Fruit fly (Drosophila melanogaster) whole organism, embryonic: ENCODE measurements around the gene CG43295.

ENCODE experiments used
- Abd-B ChIP-seq: fragments of 200-800 bp; sonication (Bioruptor generic); optimal IDR thresholded peaks from 2 replicates; lab custom pipeline; 2018; ENCODE audit warnings: missing biosample characterization, mild to moderate bottlenecking, missing genetic modification characterization, moderate library complexity
- Atf-2 ChIP-seq: fragments of 200-800 bp; sonication (Bioruptor generic); optimal IDR thresholded peaks from 2 replicates; lab custom pipeline; 2016; ENCODE audit warnings: missing biosample characterization, missing genetic modification characterization
- CG11085 ChIP-seq: fragments of 200-800 bp; sonication (Bioruptor generic); IDR thresholded peaks from 2 replicates; pipeline ENCODE4 v1.3.6; 2022; ENCODE audit warnings: missing biosample characterization, missing genetic modification characterization
- CG13123 ChIP-seq: fragments of 200-800 bp; sonication (Bioruptor generic); optimal IDR thresholded peaks from 2 replicates; lab custom pipeline; 2016; ENCODE audit warnings: missing biosample characterization, missing genetic modification characterization
- CG14710 ChIP-seq: fragments of 200-800 bp; sonication (Bioruptor generic); optimal IDR thresholded peaks from 3 replicates; lab custom pipeline; 2019; ENCODE audit warnings: missing biosample characterization, mild to moderate bottlenecking, missing genetic modification characterization, moderate library complexity
- CG15269 ChIP-seq: fragments of 200-800 bp; sonication (Bioruptor generic); optimal IDR thresholded peaks from 2 replicates; lab custom pipeline; 2018; ENCODE audit warnings: missing biosample characterization, mild to moderate bottlenecking, missing genetic modification characterization, moderate library complexity
- CG15696 ChIP-seq: fragments of 200-800 bp; sonication (Bioruptor generic); optimal IDR thresholded peaks from 2 replicates; lab custom pipeline; 2019; ENCODE audit warnings: missing biosample characterization, mild to moderate bottlenecking, missing genetic modification characterization, moderate library complexity
- CG2202 ChIP-seq: fragments of 200-800 bp; sonication (Bioruptor generic); optimal IDR thresholded peaks from 2 replicates; lab custom pipeline; 2018; ENCODE audit warnings: missing biosample characterization, mild to moderate bottlenecking, missing genetic modification characterization
- CG30403 ChIP-seq: fragments of 200-800 bp; sonication (Bioruptor generic); optimal IDR thresholded peaks from 3 replicates; lab custom pipeline; 2016; ENCODE audit warnings: missing biosample characterization, missing genetic modification characterization
- CG6689 ChIP-seq: fragments of 200-800 bp; sonication (Bioruptor generic); IDR thresholded peaks from 2 replicates; pipeline ENCODE4 v1.3.6; 2022; ENCODE audit warnings: missing biosample characterization, missing genetic modification characterization
- CG6765 ChIP-seq: fragments of 200-800 bp; sonication (Bioruptor generic); optimal IDR thresholded peaks from 3 replicates; lab custom pipeline; 2017; ENCODE audit warnings: missing biosample characterization, mild to moderate bottlenecking, missing genetic modification characterization
- CG7839 ChIP-seq: fragments of 200-800 bp; sonication (Bioruptor generic); optimal IDR thresholded peaks from 3 replicates; lab custom pipeline; 2018; ENCODE audit warnings: missing biosample characterization, mild to moderate bottlenecking, missing genetic modification characterization, moderate library complexity
- CG8924 ChIP-seq: fragments of 200-800 bp; optimal IDR thresholded peaks from 3 replicates; lab custom pipeline; 2019; ENCODE audit warnings: missing biosample characterization, mild to moderate bottlenecking, missing genetic modification characterization, moderate library complexity
- CG9609 ChIP-seq: fragments of 200-800 bp; sonication (Bioruptor generic); optimal IDR thresholded peaks from 3 replicates; lab custom pipeline; 2016; ENCODE audit warnings: missing biosample characterization, missing genetic modification characterization
- D ChIP-seq, 2 experiments: fragments of 200-800 bp in 1 of 2; fragments of >200 bp in 1 of 2; sonication (Bioruptor generic) in 1 of 2; optimal IDR thresholded peaks; 2 replicates in 1 of 2; 3 replicates in 1 of 2; lab custom pipeline; 2017; ENCODE audit warnings: mild to moderate bottlenecking in 1 of 2, missing biosample characterization in 1 of 2, missing genetic modification characterization in 1 of 2, missing genetic modification reagents in 1 of 2
- Deaf1 ChIP-seq: fragments of 200-800 bp; optimal IDR thresholded peaks from 3 replicates; lab custom pipeline; 2019; ENCODE audit warnings: missing biosample characterization, mild to moderate bottlenecking, missing genetic modification characterization, moderate library complexity
- Fer2 ChIP-seq: fragments of 200-800 bp; sonication (Bioruptor generic); optimal IDR thresholded peaks from 2 replicates; lab custom pipeline; 2018; ENCODE audit warnings: missing biosample characterization, mild to moderate bottlenecking, missing genetic modification characterization, moderate library complexity
- Hmx ChIP-seq: fragments of 200-800 bp; sonication (Bioruptor generic); optimal IDR thresholded peaks from 2 replicates; lab custom pipeline; 2016; ENCODE audit warnings: missing biosample characterization, missing genetic modification characterization
- Hr78 ChIP-seq, 2 experiments: fragments of 200-800 bp in 1 of 2; fragments of >200 bp in 1 of 2; sonication (Bioruptor generic) in 1 of 2; optimal IDR thresholded peaks; 2 replicates each; lab custom pipeline; 2017 to 2019; ENCODE audit warnings: missing biosample characterization in 2 of 2, missing genetic modification characterization in 2 of 2, mild to moderate bottlenecking in 1 of 2, moderate library complexity in 1 of 2
- Lim3 ChIP-seq: fragments of 200-800 bp; sonication (Bioruptor generic); IDR thresholded peaks from 2 replicates; pipeline ENCODE4 v1.3.6; 2022; ENCODE audit warnings: missing biosample characterization, missing genetic modification characterization
- Meics ChIP-seq: fragments of 200-800 bp; sonication (Bioruptor generic); optimal IDR thresholded peaks from 2 replicates; lab custom pipeline; 2017; ENCODE audit warnings: missing biosample characterization, mild to moderate bottlenecking, missing genetic modification characterization
- NC2α ChIP-seq: fragments of 200-800 bp; sonication (Bioruptor generic); optimal IDR thresholded peaks from 2 replicates; lab custom pipeline; 2016; ENCODE audit warnings: missing biosample characterization, missing genetic modification characterization
- NfI ChIP-seq: fragments of 200-800 bp; sonication (Bioruptor generic); optimal IDR thresholded peaks from 3 replicates; lab custom pipeline; 2018; ENCODE audit warnings: missing biosample characterization, mild to moderate bottlenecking, missing genetic modification characterization, moderate library complexity
- Sry-δ ChIP-seq: fragments of 200-800 bp; sonication (Bioruptor generic); optimal IDR thresholded peaks from 2 replicates; lab custom pipeline; 2016; ENCODE audit warnings: missing biosample characterization, missing genetic modification characterization
- Usf ChIP-seq: fragments of 200-800 bp; sonication (Bioruptor generic); optimal IDR thresholded peaks from 2 replicates; lab custom pipeline; 2017; ENCODE audit warnings: missing genotype, missing biosample characterization, missing genetic modification characterization
- YL-1 ChIP-seq: fragments of 200-800 bp; sonication (Bioruptor generic); optimal IDR thresholded peaks from 3 replicates; lab custom pipeline; 2017; ENCODE audit warnings: missing biosample characterization, mild to moderate bottlenecking, missing genetic modification characterization
- al ChIP-seq: fragments of 200-800 bp; sonication (Bioruptor generic); IDR thresholded peaks from 2 replicates; pipeline ENCODE4 v1.3.6; 2022; ENCODE audit warnings: missing biosample characterization, missing genetic modification characterization
- ase ChIP-seq: fragments of 200-800 bp; sonication (Bioruptor generic); IDR thresholded peaks from 3 replicates; pipeline ENCODE4 v1.3.6; 2022; ENCODE audit warnings: missing biosample characterization, missing genetic modification characterization
- bigmax ChIP-seq: fragments of 200-800 bp; sonication (Bioruptor generic); optimal IDR thresholded peaks from 2 replicates; lab custom pipeline; 2018; ENCODE audit warnings: missing biosample characterization, mild to moderate bottlenecking, missing genetic modification characterization
- bsh ChIP-seq, 2 experiments: fragments of 200-800 bp; sonication (Bioruptor generic); optimal IDR thresholded peaks; 2 replicates each; lab custom pipeline; 2017 to 2018; ENCODE audit warnings: mild to moderate bottlenecking in 2 of 2, missing biosample characterization in 2 of 2, missing genetic modification characterization in 2 of 2, moderate library complexity in 1 of 2
- caup ChIP-seq: fragments of 200-800 bp; sonication (Bioruptor generic); optimal IDR thresholded peaks from 3 replicates; lab custom pipeline; 2017; ENCODE audit warnings: missing biosample characterization, mild to moderate bottlenecking, missing genetic modification characterization, moderate library complexity; ENCODE audit not compliant: severe bottlenecking
- cwo ChIP-seq: fragments of 200-800 bp; sonication (Bioruptor generic); optimal IDR thresholded peaks from 3 replicates; lab custom pipeline; 2017; ENCODE audit warnings: missing biosample characterization, missing genetic modification characterization, mild to moderate bottlenecking, moderate library complexity, missing genetic modification reagents
- danr ChIP-seq: fragments of 200-800 bp; sonication (Bioruptor generic); IDR thresholded peaks from 2 replicates; pipeline ENCODE4 v1.3.6; 2022; ENCODE audit warnings: missing biosample characterization, missing genetic modification characterization
- dmrt11E ChIP-seq: fragments of 200-800 bp; sonication (Bioruptor generic); optimal IDR thresholded peaks from 3 replicates; lab custom pipeline; 2018; ENCODE audit warnings: missing biosample characterization, mild to moderate bottlenecking, missing genetic modification characterization, moderate library complexity
- knrl ChIP-seq: fragments of 200-800 bp; sonication (Bioruptor generic); IDR thresholded peaks from 3 replicates; pipeline ENCODE4 v1.3.6; 2022; ENCODE audit warnings: missing biosample characterization, missing genetic modification characterization; ENCODE audit not compliant: partially characterized antibody
- lbe ChIP-seq: fragments of 200-800 bp; sonication (Bioruptor generic); optimal IDR thresholded peaks from 2 replicates; lab custom pipeline; 2016; ENCODE audit warnings: missing biosample characterization, mild to moderate bottlenecking, missing genetic modification characterization
- lilli ChIP-seq: fragments of 200-800 bp; sonication (Bioruptor generic); optimal IDR thresholded peaks from 3 replicates; lab custom pipeline; 2016; ENCODE audit warnings: missing biosample characterization, missing genetic modification characterization
- maf-S ChIP-seq: fragments of 200-800 bp; sonication (Bioruptor generic); optimal IDR thresholded peaks from 2 replicates; lab custom pipeline; 2016; ENCODE audit warnings: missing biosample characterization, missing genetic modification characterization
- nmo ChIP-seq: fragments of 200-800 bp; sonication (Bioruptor generic); optimal IDR thresholded peaks from 2 replicates; lab custom pipeline; 2018; ENCODE audit warnings: missing biosample characterization, mild to moderate bottlenecking, missing genetic modification characterization, moderate library complexity
- pho ChIP-seq: fragments of 200-800 bp; sonication (Bioruptor generic); optimal IDR thresholded peaks from 2 replicates; lab custom pipeline; 2016; ENCODE audit warnings: missing biosample characterization, missing genetic modification characterization
- prd ChIP-seq, 3 experiments: fragments of >200 bp in 2 of 3; fragments of 200-800 bp in 1 of 3; sonication (Bioruptor generic) in 1 of 3; optimal IDR thresholded peaks in 2 of 3; IDR thresholded peaks in 1 of 3; 2 replicates in 2 of 3; 3 replicates in 1 of 3; pipeline versions ENCODE4 v1.3.6 to Lab custom; 2017 to 2022; ENCODE audit warnings: missing biosample characterization in 1 of 3, missing genetic modification characterization in 1 of 3
- pros ChIP-seq: fragments of 200-800 bp; sonication (Bioruptor generic); optimal IDR thresholded peaks from 3 replicates; lab custom pipeline; 2019; ENCODE audit warnings: missing biosample characterization, mild to moderate bottlenecking, missing genetic modification characterization, moderate library complexity
- pzg ChIP-seq: fragments of 200-800 bp; sonication (Bioruptor generic); optimal IDR thresholded peaks from 3 replicates; lab custom pipeline; 2018; ENCODE audit warnings: missing biosample characterization, mild to moderate bottlenecking, missing genetic modification characterization, moderate library complexity
- repo ChIP-seq: fragments of 200-800 bp; sonication (Bioruptor generic); optimal IDR thresholded peaks from 2 replicates; lab custom pipeline; 2016; ENCODE audit warnings: missing biosample characterization, missing genetic modification characterization
- sens ChIP-seq: fragments of 200-800 bp; sonication (Bioruptor generic); peaks from one replicate; lab custom pipeline; 2016; ENCODE audit warnings: missing biosample characterization, missing genetic modification characterization
- sob ChIP-seq: fragments of 200-800 bp; sonication (Bioruptor generic); IDR thresholded peaks from 2 replicates; pipeline ENCODE4 v1.3.6; 2022; ENCODE audit warnings: missing biosample characterization, missing genetic modification characterization
- wor ChIP-seq: fragments of 200-800 bp; sonication (Bioruptor generic); IDR thresholded peaks from 2 replicates; pipeline ENCODE4 v1.3.6; 2022; ENCODE audit warnings: missing biosample characterization, missing genetic modification characterization

The CG43295 gene

DNA sequence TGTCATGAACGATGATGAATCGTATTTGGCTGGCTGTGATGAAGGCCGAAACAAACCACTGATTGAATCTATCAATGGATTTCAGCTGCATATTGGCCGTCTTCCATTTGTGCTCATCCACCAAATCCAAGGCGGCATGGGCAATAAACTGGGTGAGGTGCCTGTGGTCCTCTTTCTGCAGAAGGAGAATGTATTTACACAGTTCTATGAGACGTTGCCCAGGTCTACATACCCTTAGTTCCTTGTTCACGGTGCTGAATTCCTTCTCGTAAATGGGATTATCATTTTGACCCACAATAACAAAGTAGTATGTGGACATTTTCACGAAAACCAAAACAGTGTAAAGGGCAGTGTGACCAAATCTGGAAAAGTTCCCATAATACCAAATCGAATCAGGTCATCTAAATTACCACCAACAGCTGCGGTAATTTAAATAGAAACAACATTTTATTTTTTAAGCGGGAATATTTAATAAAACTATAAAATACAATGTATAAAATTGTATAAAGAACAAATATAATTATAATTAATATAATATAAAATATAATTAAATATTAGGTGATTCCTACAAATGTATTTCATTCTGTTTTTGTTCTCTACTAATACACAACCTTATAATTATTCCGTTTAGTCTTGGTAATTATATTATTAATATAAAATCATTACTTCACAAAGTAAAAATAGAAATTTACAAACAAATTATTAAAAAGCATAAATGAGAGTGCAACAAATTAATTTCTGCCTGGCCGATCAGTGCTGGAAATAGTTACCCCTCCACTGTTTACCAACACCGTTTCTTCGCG is 25.8 kb downstream of the CG43295 start, which contains the start of the genes Trs20 and elg1 (continued):
- peak; percentile 61 for TF ChIP-seq Meics (GFP tag; lab: Kevin White, UChicago)
- peak; percentile 7 for TF ChIP-seq pros (GFP tag; lab: Kevin White, UChicago)
- TF ChIP-seq CG8924 (tag; lab: Kevin White, UChicago), result peak; percentile 84
- TF ChIP-seq lilli (GFP tag; lab: Kevin White, UChicago), result peak; percentile 45
- TF ChIP-seq Abd-B (GFP tag; lab: Kevin White, UChicago), result no peak
- peak; percentile 69 for TF ChIP-seq CG15269 (tag; lab: Kevin White, UChicago)
- TF ChIP-seq Usf, result no peak
- no peak for TF ChIP-seq danr
- TF ChIP-seq sob, result peak; percentile 59
- TF ChIP-seq knrl (GFP tag; lab: Robert Waterston, UW), result no peak
- TF ChIP-seq pho (GFP tag; lab: Kevin White, UChicago), result no peak
- TF ChIP-seq CG15696 (tag; lab: Kevin White, UChicago), result peak; percentile 54
- peak; percentile 46 for TF ChIP-seq pzg (GFP tag; lab: Kevin White, UChicago)
- no peak for TF ChIP-seq Atf-2 (GFP tag; lab: Kevin White, UChicago)
- no peak for TF ChIP-seq wor (GFP tag; lab: Robert Waterston, UW)
- TF ChIP-seq Fer2 (tag; lab: Kevin White, UChicago), result peak; percentile 24
- no peak for TF ChIP-seq CG2202 (tag; lab: Kevin White, UChicago)
- no peak for TF ChIP-seq Deaf1 (tag; lab: Kevin White, UChicago)
- TF ChIP-seq ase (GFP tag; lab: Robert Waterston, UW), result no peak
- peak; percentile 44; the same call in 1 of the 2 replicates for TF ChIP-seq CG6689 (GFP tag; lab: Robert Waterston, UW)
- no peak for TF ChIP-seq D (optimal IDR thresholded peaks at IDR 0.05; lab: Kevin White, UChicago)
- peak; percentile 17 for TF ChIP-seq D (GFP tag; optimal IDR thresholded peaks at IDR 0.05; lab: Kevin White, UChicago)
- TF ChIP-seq dmrt11E (tag; lab: Kevin White, UChicago), result peak; percentile 59
- TF ChIP-seq Hmx (GFP tag; lab: Kevin White, UChicago), result no peak
- TF ChIP-seq cwo (GFP tag; lab: Kevin White, UChicago), result peak; percentile 33
- TF ChIP-seq CG14710, result peak; percentile 77
- peak in 1 of 2 experiments; percentile 57 for TF ChIP-seq bsh (GFP tag; optimal IDR thresholded peaks at IDR 0.05; lab: Kevin White, UChicago)
- peak; percentile 66 for TF ChIP-seq nmo (GFP tag; lab: Kevin White, UChicago)
- TF ChIP-seq Sry-δ (GFP tag; lab: Kevin White, UChicago), result no peak
- TF ChIP-seq CG9609 (GFP tag; lab: Kevin White, UChicago), result no peak
- no peak for TF ChIP-seq NC2α (GFP tag; lab: Kevin White, UChicago)
- no peak for TF ChIP-seq Lim3 (GFP tag; lab: Robert Waterston, UW)
- no peak for TF ChIP-seq maf-S (GFP tag; lab: Kevin White, UChicago)
- no peak for TF ChIP-seq bigmax (GFP tag; lab: Kevin White, UChicago)
- peak; percentile 49 for TF ChIP-seq caup (GFP tag; lab: Kevin White, UChicago)
- TF ChIP-seq repo (GFP tag; lab: Kevin White, UChicago), result no peak
- TF ChIP-seq CG30403 (GFP tag; lab: Kevin White, UChicago), result peak; percentile 45
- TF ChIP-seq CG6765, result peak; percentile 27
- TF ChIP-seq prd (optimal IDR thresholded peaks at IDR 0.05; lab: Kevin White, UChicago), result no peak
- peak; percentile 45; the same call in 1 of the 3 replicates for TF ChIP-seq prd (GFP tag; IDR thresholded peaks at IDR 0.05; lab: Robert Waterston, UW)
- TF ChIP-seq lbe (GFP tag; lab: Kevin White, UChicago), result peak; percentile 22
- TF ChIP-seq CG7839 (tag; lab: Kevin White, UChicago), result peak; percentile 74
- peak; percentile 47 for TF ChIP-seq YL-1 (GFP tag; lab: Kevin White, UChicago)
- peak; percentile 54 for TF ChIP-seq NfI
- peak; percentile 39; the same call in 1 of the 2 replicates for TF ChIP-seq al (GFP tag; lab: Robert Waterston, UW)
- TF ChIP-seq sens (GFP tag; lab: Kevin White, UChicago), result peak; percentile 77
- no peak for TF ChIP-seq CG11085 (GFP tag; lab: Robert Waterston, UW)
- peak in 1 of 2 experiments; percentile 44 for TF ChIP-seq Hr78 (GFP tag; optimal IDR thresholded peaks at IDR 0.05; lab: Kevin White, UChicago)
- TF ChIP-seq CG13123 (GFP tag; lab: Kevin White, UChicago), result no peak
